Worm (Caenorhabditis elegans) whole organism, L2 larva: ENCODE measurements around the gene zmp-2.
A peak's percentile ranks its signal among the peaks of the same experiment; 100 is the strongest.

Experiments
- C34F6.9 ChIP-seq: fragments of 150-350 bp; optimal IDR thresholded peaks from 2 replicates; lab custom pipeline; 2014; ENCODE audit warnings: missing biosample characterization, missing genetic modification characterization
- F13H6.1 ChIP-seq: sonication (generic microtip); optimal IDR thresholded peaks from 2 replicates; lab custom pipeline; 2016; ENCODE audit warnings: missing genetic modification characterization, missing compliant biosample characterization
- R02D3.7 ChIP-seq: fragments of 150-350 bp; optimal IDR thresholded peaks from 2 replicates; lab custom pipeline; 2014; ENCODE audit warnings: missing biosample characterization, missing genetic modification characterization
- Y55F3AM.14 ChIP-seq: fragments of 200-800 bp; sonication (Bioruptor generic); optimal IDR thresholded peaks from 2 replicates; lab custom pipeline; 2018; ENCODE audit warnings: mild to moderate bottlenecking, missing genetic modification characterization, missing compliant biosample characterization
- ZK546.5 ChIP-seq: sonication (generic microtip); optimal IDR thresholded peaks from 2 replicates; lab custom pipeline; 2017; ENCODE audit warnings: missing biosample characterization, missing genetic modification characterization
- alr-1 ChIP-seq: fragments of 150-350 bp; optimal IDR thresholded peaks from 2 replicates; lab custom pipeline; 2014; ENCODE audit warnings: missing biosample characterization, missing genetic modification characterization
- aly-2 ChIP-seq: fragments of 150-350 bp; optimal IDR thresholded peaks from 2 replicates; lab custom pipeline; 2014; ENCODE audit warnings: missing biosample characterization, missing genetic modification characterization
- ama-1 ChIP-seq: fragments of 150-350 bp; optimal IDR thresholded peaks from 2 replicates; lab custom pipeline; 2018; ENCODE audit warnings: inconsistent platforms
- blmp-1 ChIP-seq: sonication (generic microtip); optimal IDR thresholded peaks from 2 replicates; lab custom pipeline; 2017; ENCODE audit warnings: missing genetic modification characterization, mild to moderate bottlenecking, missing compliant biosample characterization, antibody characterized with exemption, moderate library complexity; ENCODE audit not compliant: insufficient read depth
- ceh-16 ChIP-seq: fragments of 150-350 bp; optimal IDR thresholded peaks from 2 replicates; lab custom pipeline; 2014; ENCODE audit warnings: missing biosample characterization, missing genetic modification characterization
- ceh-82 ChIP-seq: fragments of 150-350 bp; optimal IDR thresholded peaks from 2 replicates; lab custom pipeline; 2014; ENCODE audit warnings: missing biosample characterization, missing genetic modification characterization
- crh-2 ChIP-seq: sonication (generic microtip); optimal IDR thresholded peaks from 2 replicates; lab custom pipeline; 2017; ENCODE audit warnings: missing biosample characterization, missing genetic modification characterization
- dmd-4 ChIP-seq: sonication (generic microtip); optimal IDR thresholded peaks from 2 replicates; lab custom pipeline; 2017; ENCODE audit warnings: missing biosample characterization, missing genetic modification characterization
- egl-27 ChIP-seq: sonication (generic microtip); optimal IDR thresholded peaks from 3 replicates; lab custom pipeline; 2017; ENCODE audit warnings: missing biosample characterization, missing genetic modification reagents, missing genetic modification characterization
- elt-1 ChIP-seq: fragments of 150-350 bp; optimal IDR thresholded peaks from 2 replicates; lab custom pipeline; 2014; ENCODE audit warnings: missing biosample characterization, missing genetic modification characterization
- elt-3 ChIP-seq: sonication (generic microtip); optimal IDR thresholded peaks from 2 replicates; lab custom pipeline; 2017; ENCODE audit warnings: missing biosample characterization, missing genetic modification characterization
- fos-1 ChIP-seq: fragments of 150-350 bp; optimal IDR thresholded peaks from 2 replicates; lab custom pipeline; 2014; ENCODE audit warnings: missing biosample characterization, missing genetic modification characterization
- gmeb-1 ChIP-seq: fragments of 150-350 bp; optimal IDR thresholded peaks from 2 replicates; lab custom pipeline; 2014; ENCODE audit warnings: missing biosample characterization, missing genetic modification characterization
- lin-11 ChIP-seq: fragments of 150-350 bp; sonication (generic microtip); optimal IDR thresholded peaks from 2 replicates; lab custom pipeline; 2014; ENCODE audit warnings: missing biosample characterization, missing genetic modification characterization, inconsistent platforms, mixed read lengths
- lin-13 ChIP-seq: fragments of 150-350 bp; optimal IDR thresholded peaks from 2 replicates; lab custom pipeline; 2014; ENCODE audit warnings: missing biosample characterization, missing genetic modification reagents, missing genetic modification characterization
- lin-39 ChIP-seq: fragments of 150-350 bp; optimal IDR thresholded peaks from 2 replicates; lab custom pipeline; 2014; ENCODE audit warnings: missing biosample characterization, missing genetic modification reagents, missing genetic modification characterization
- lsy-2 ChIP-seq, 2 experiments: fragments of 150-350 bp in 1 of 2; sonication (generic microtip) in 1 of 2; optimal IDR thresholded peaks; 2 replicates each; lab custom pipeline; 2014 to 2017; ENCODE audit warnings: missing biosample characterization in 2 of 2, missing genetic modification characterization in 2 of 2
- mab-5 ChIP-seq: fragments of 150-350 bp; optimal IDR thresholded peaks from 2 replicates; lab custom pipeline; 2014; ENCODE audit warnings: missing biosample characterization, missing genetic modification characterization
- mbf-1 ChIP-seq: sonication (generic microtip); optimal IDR thresholded peaks from 2 replicates; lab custom pipeline; 2017; ENCODE audit warnings: missing biosample characterization, missing genetic modification characterization
- mdl-1 ChIP-seq, 2 experiments: fragments of 150-350 bp in 1 of 2; sonication (generic microtip) in 1 of 2; optimal IDR thresholded peaks; 2 replicates each; lab custom pipeline; 2017; ENCODE audit warnings: missing biosample characterization in 2 of 2, missing genetic modification characterization in 2 of 2
- nhr-10 ChIP-seq: sonication (generic microtip); optimal IDR thresholded peaks from 2 replicates; lab custom pipeline; 2017; ENCODE audit warnings: missing biosample characterization, missing genetic modification characterization
- nhr-11 ChIP-seq: fragments of 150-350 bp; optimal IDR thresholded peaks from 2 replicates; lab custom pipeline; 2014; ENCODE audit warnings: missing biosample characterization, missing genetic modification characterization
- nhr-12 ChIP-seq: fragments of 150-350 bp; optimal IDR thresholded peaks from 2 replicates; lab custom pipeline; 2014; ENCODE audit warnings: missing biosample characterization, missing genetic modification characterization
- nhr-129 ChIP-seq: fragments of 150-350 bp; optimal IDR thresholded peaks from 2 replicates; lab custom pipeline; 2014; ENCODE audit warnings: missing biosample characterization, missing genetic modification characterization
- nhr-21 ChIP-seq: fragments of 150-350 bp; optimal IDR thresholded peaks from 2 replicates; lab custom pipeline; 2014; ENCODE audit warnings: missing biosample characterization, missing genetic modification characterization
- nhr-23 ChIP-seq: fragments of 150-350 bp; optimal IDR thresholded peaks from 2 replicates; lab custom pipeline; 2014; ENCODE audit warnings: missing biosample characterization, missing genetic modification reagents, missing genetic modification characterization
- nhr-237 ChIP-seq: fragments of 150-350 bp; optimal IDR thresholded peaks from 2 replicates; lab custom pipeline; 2014; ENCODE audit warnings: missing biosample characterization, missing genetic modification characterization
- nhr-25 ChIP-seq: fragments of 150-350 bp; sonication (generic microtip); optimal IDR thresholded peaks from 3 replicates; lab custom pipeline; 2014; ENCODE audit warnings: missing biosample characterization, missing genetic modification characterization
- nhr-6 ChIP-seq: fragments of 150-350 bp; optimal IDR thresholded peaks from 2 replicates; lab custom pipeline; 2014; ENCODE audit warnings: missing biosample characterization, missing genetic modification characterization
- nhr-77 ChIP-seq: fragments of 150-350 bp; optimal IDR thresholded peaks from 2 replicates; lab custom pipeline; 2014; ENCODE audit warnings: missing biosample characterization, missing genetic modification characterization
- peb-1 ChIP-seq: fragments of 150-350 bp; optimal IDR thresholded peaks from 2 replicates; lab custom pipeline; 2014; ENCODE audit warnings: missing biosample characterization, missing genetic modification characterization
- sem-4 ChIP-seq: fragments of 150-350 bp; optimal IDR thresholded peaks from 2 replicates; lab custom pipeline; 2014; ENCODE audit warnings: missing biosample characterization, missing genetic modification reagents, missing genetic modification characterization
- skn-1 ChIP-seq: sonication (generic microtip); optimal IDR thresholded peaks from 2 replicates; lab custom pipeline; 2017; ENCODE audit warnings: missing biosample characterization, missing genetic modification characterization
- sma-3 ChIP-seq: sonication (generic microtip); optimal IDR thresholded peaks from 2 replicates; lab custom pipeline; 2016; ENCODE audit warnings: missing genetic modification reagents, missing genetic modification characterization, missing compliant biosample characterization
- sma-9 ChIP-seq, 2 experiments: fragments of 150-350 bp in 1 of 2; sonication (generic microtip) in 1 of 2; optimal IDR thresholded peaks; 2 replicates each; lab custom pipeline; 2014 to 2016; ENCODE audit warnings: missing genetic modification characterization in 2 of 2, mild to moderate bottlenecking in 1 of 2, missing biosample characterization in 1 of 2, missing compliant biosample characterization in 1 of 2, missing genetic modification reagents in 1 of 2, moderate library complexity in 1 of 2
- snpc-4 ChIP-seq: fragments of 150-350 bp; optimal IDR thresholded peaks from 2 replicates; lab custom pipeline; 2014; ENCODE audit warnings: missing biosample characterization, missing genetic modification characterization
- unc-39 ChIP-seq: fragments of 150-350 bp; optimal IDR thresholded peaks from 2 replicates; lab custom pipeline; 2014; ENCODE audit warnings: missing biosample characterization, missing genetic modification characterization
- unc-55 ChIP-seq: fragments of 150-350 bp; sonication (generic microtip); optimal IDR thresholded peaks from 3 replicates; lab custom pipeline; 2014; ENCODE audit warnings: missing biosample characterization, missing genetic modification reagents, missing genetic modification characterization
- unc-62 ChIP-seq: fragments of 150-350 bp; optimal IDR thresholded peaks from 2 replicates; lab custom pipeline; 2014; ENCODE audit warnings: missing biosample characterization, missing genetic modification reagents, missing genetic modification characterization
- zag-1 ChIP-seq: fragments of 150-350 bp; optimal IDR thresholded peaks from 2 replicates; lab custom pipeline; 2014; ENCODE audit warnings: missing biosample characterization, missing genetic modification characterization
- ztf-1 ChIP-seq: fragments of 200-800 bp; sonication (Bioruptor generic); conservative IDR thresholded peaks from 2 replicates; pipeline ENCODE4 v1.3.6; 2022; ENCODE audit warnings: missing genetic modification characterization, missing compliant biosample characterization
- ztf-11 ChIP-seq: sonication (generic microtip); optimal IDR thresholded peaks from 2 replicates; lab custom pipeline; 2017; ENCODE audit warnings: missing biosample characterization, missing genetic modification characterization
- ztf-4 ChIP-seq: fragments of 150-350 bp; optimal IDR thresholded peaks from 2 replicates; lab custom pipeline; 2014; ENCODE audit warnings: missing biosample characterization, missing genetic modification characterization

The zmp-2 gene

DNA sequence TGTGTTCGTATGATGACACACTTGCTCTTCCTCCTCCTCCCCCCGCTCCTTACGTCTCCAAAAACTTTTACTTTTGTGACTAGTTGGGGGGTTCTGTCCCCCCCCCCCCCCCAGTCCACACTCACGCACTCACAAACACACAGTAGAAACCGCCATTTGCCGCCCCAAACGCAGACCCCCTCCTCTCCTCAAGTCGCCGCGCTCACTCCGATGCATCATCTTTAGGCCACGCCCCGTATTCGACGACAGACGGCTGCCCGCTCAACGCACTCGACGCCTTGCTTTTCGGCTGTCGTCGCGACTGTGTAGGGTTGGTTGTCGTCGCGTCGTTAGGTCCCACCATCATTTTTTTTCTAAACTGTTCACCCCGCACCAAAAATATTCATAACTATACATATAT lies at the start of gene zmp-2:
Gene zmp-2, plus strand, starts transcription at position 247 of the 400 bp plus-strand sequence.
- TF ChIP-seq blmp-1 (tag; lab: Kevin White, UChicago), result peak; percentile 16
- TF ChIP-seq elt-1, result no peak
- TF ChIP-seq mbf-1, result no peak
- no peak for TF ChIP-seq zag-1 (tag; lab: Kevin White, UChicago)

- TF ChIP-seq mab-5, result peak; percentile 95
- peak; percentile 94 for TF ChIP-seq crh-2 (tag; lab: Kevin White, UChicago)
- peak in 1 of 2 experiments; percentile 69 for TF ChIP-seq mdl-1 (tag; optimal IDR thresholded peaks at IDR 0.05; lab: Kevin White, UChicago)
- TF ChIP-seq lsy-2 (tag; optimal IDR thresholded peaks at IDR 0.05; lab: Kevin White, UChicago), result peak; percentile 92 to 96
- TF ChIP-seq nhr-12 (tag; lab: Kevin White, UChicago), result no peak
- peak; percentile 78 for TF ChIP-seq nhr-77
- peak; percentile 22 for TF ChIP-seq ztf-11 (tag; lab: Kevin White, UChicago)
- TF ChIP-seq Y55F3AM.14 (GFP tag; lab: Kevin White, UChicago), result no peak
- TF ChIP-seq ztf-1, result no peak
- peak; percentile 91 for TF ChIP-seq gmeb-1 (tag; lab: Kevin White, UChicago)
- TF ChIP-seq nhr-129 (tag; lab: Kevin White, UChicago), result peak; percentile 78
- TF ChIP-seq R02D3.7 (tag; lab: Kevin White, UChicago), result peak; percentile 76
- TF ChIP-seq nhr-11, result no peak
- peak; percentile 98 for TF ChIP-seq unc-55 (GFP tag; lab: Kevin White, UChicago)
- peak; percentile 93 for TF ChIP-seq lin-13
- TF ChIP-seq nhr-23 (tag; lab: Kevin White, UChicago), result no peak
- TF ChIP-seq sma-9 (GFP tag; optimal IDR thresholded peaks at IDR 0.05; lab: Kevin White, UChicago), result no peak
- no peak for TF ChIP-seq sma-9 (tag; optimal IDR thresholded peaks at IDR 0.05; lab: Kevin White, UChicago)
- peak; percentile 48 for TF ChIP-seq nhr-237 (tag; lab: Kevin White, UChicago)
- TF ChIP-seq zag-1 (tag; lab: Kevin White, UChicago), result peak; percentile 88
- peak; percentile 65 for TF ChIP-seq nhr-10
- peak; percentile 80 for TF ChIP-seq fos-1 (tag; lab: Kevin White, UChicago)
- TF ChIP-seq elt-1, result no peak
- TF ChIP-seq egl-27 (tag; lab: Kevin White, UChicago), result peak; percentile 92
- no peak for TF ChIP-seq alr-1 (tag; lab: Kevin White, UChicago)
- peak; percentile 19 for TF ChIP-seq ama-1 (lab: Kevin White, UChicago)
- peak; percentile 98 for TF ChIP-seq C34F6.9 (tag; lab: Kevin White, UChicago)
- TF ChIP-seq ztf-4 (tag; lab: Kevin White, UChicago), result peak; percentile 80
- TF ChIP-seq mbf-1, result peak; percentile 23
- peak; percentile 94 for TF ChIP-seq lin-11 (tag; lab: Kevin White, UChicago)
- TF ChIP-seq elt-3, result no peak
- peak; percentile 68 for TF ChIP-seq blmp-1 (tag; lab: Kevin White, UChicago)
- peak; percentile 92 for TF ChIP-seq nhr-21 (tag; lab: Kevin White, UChicago)
- no peak for TF ChIP-seq unc-39 (tag; lab: Kevin White, UChicago)
- TF ChIP-seq sma-3 (GFP tag; lab: Kevin White, UChicago), result peak; percentile 93
- TF ChIP-seq ceh-16 (tag; lab: Kevin White, UChicago), result peak; percentile 33
- TF ChIP-seq F13H6.1 (tag; lab: Kevin White, UChicago), result peak; percentile 91
- peak; percentile 68 for TF ChIP-seq dmd-4 (tag; lab: Kevin White, UChicago)
- TF ChIP-seq snpc-4 (tag; lab: Kevin White, UChicago), result peak; percentile 61
- peak; percentile 40 for TF ChIP-seq ZK546.5 (tag; lab: Kevin White, UChicago)
- TF ChIP-seq peb-1 (tag; lab: Kevin White, UChicago), result no peak
- TF ChIP-seq lin-39 (tag; lab: Kevin White, UChicago), result no peak
- peak; percentile 76 for TF ChIP-seq aly-2 (tag; lab: Kevin White, UChicago)
- peak; percentile 77 for TF ChIP-seq nhr-6 (tag; lab: Kevin White, UChicago)
- peak; percentile 36 for TF ChIP-seq unc-62 (GFP tag; lab: Kevin White, UChicago)
- TF ChIP-seq sem-4, result peak; percentile 86
- no peak for TF ChIP-seq skn-1 (tag; lab: Kevin White, UChicago)
- TF ChIP-seq ceh-82 (tag; lab: Kevin White, UChicago), result peak; percentile 15
- TF ChIP-seq nhr-25 (tag; lab: Kevin White, UChicago), result peak; percentile 86
Measured at ce11 chrIII:2596984-2597454, 39.2 kb upstream of the zmp-2 start, which contains the start of gene apb-1. TSS of gene apb-1 (minus strand) at chrIII:2597034.
